Fruit fly (Drosophila melanogaster) whole organism, embryonic: ENCODE data around the gene Arl5.

Experiments used
- Ada2b ChIP-seq: fragments of 200-800 bp; sonication (Bioruptor generic); IDR thresholded peaks from 2 replicates; pipeline ENCODE4 v1.3.6; 2022; ENCODE audit warnings: missing biosample characterization, missing genetic modification characterization
- CG10267 ChIP-seq: fragments of 200-800 bp; sonication (Bioruptor generic); optimal IDR thresholded peaks from 2 replicates; lab custom pipeline; 2018; ENCODE audit warnings: missing biosample characterization, mild to moderate bottlenecking, missing genetic modification characterization, moderate library complexity
- CG11085 ChIP-seq: fragments of 200-800 bp; sonication (Bioruptor generic); IDR thresholded peaks from 2 replicates; pipeline ENCODE4 v1.3.6; 2022; ENCODE audit warnings: missing biosample characterization, missing genetic modification characterization
- CG13424 ChIP-seq: fragments of 200-800 bp; sonication (Bioruptor generic); optimal IDR thresholded peaks from 2 replicates; lab custom pipeline; 2019; ENCODE audit warnings: missing biosample characterization, mild to moderate bottlenecking, missing genetic modification characterization, moderate library complexity
- CG13775 ChIP-seq: fragments of 200-800 bp; sonication (Bioruptor generic); optimal IDR thresholded peaks from 3 replicates; lab custom pipeline; 2017; ENCODE audit warnings: missing biosample characterization, mild to moderate bottlenecking, missing genetic modification characterization
- CG14860 ChIP-seq: fragments of 200-800 bp; sonication (Bioruptor generic); IDR thresholded peaks from 3 replicates; pipeline ENCODE4 v1.3.6; 2022; ENCODE audit warnings: missing biosample characterization, missing genetic modification characterization; ENCODE audit not compliant: partially characterized antibody
- CG17568 ChIP-seq: fragments of 200-800 bp; sonication (Bioruptor generic); optimal IDR thresholded peaks from 2 replicates; lab custom pipeline; 2018; ENCODE audit warnings: missing biosample characterization, mild to moderate bottlenecking, missing genetic modification characterization, moderate library complexity
- CG2678 ChIP-seq: fragments of 200-800 bp; sonication (Bioruptor generic); optimal IDR thresholded peaks from 3 replicates; lab custom pipeline; 2019; ENCODE audit warnings: missing biosample characterization, mild to moderate bottlenecking, missing genetic modification characterization, moderate library complexity
- CG3281 ChIP-seq: fragments of 200-800 bp; sonication (Bioruptor generic); optimal IDR thresholded peaks from 3 replicates; lab custom pipeline; 2017; ENCODE audit warnings: missing biosample characterization, mild to moderate bottlenecking, missing genetic modification characterization
- CG4730 ChIP-seq: fragments of 200-800 bp; sonication (Bioruptor generic); IDR thresholded peaks from 2 replicates; pipeline ENCODE4 v1.3.6; 2022; ENCODE audit warnings: missing biosample characterization, missing genetic modification characterization
- CG4820 ChIP-seq: fragments of 200-800 bp; sonication (Bioruptor generic); optimal IDR thresholded peaks from 3 replicates; lab custom pipeline; 2016; ENCODE audit warnings: missing biosample characterization, missing genetic modification characterization
- CG6689 ChIP-seq: fragments of 200-800 bp; sonication (Bioruptor generic); IDR thresholded peaks from 2 replicates; pipeline ENCODE4 v1.3.6; 2022; ENCODE audit warnings: missing biosample characterization, missing genetic modification characterization
- CG7357 ChIP-seq: fragments of 200-800 bp; sonication (Bioruptor generic); IDR thresholded peaks from 3 replicates; pipeline ENCODE4 v1.3.6; 2022; ENCODE audit warnings: missing biosample characterization, missing genetic modification characterization
- CG7556 ChIP-seq: fragments of 200-800 bp; sonication (Bioruptor generic); optimal IDR thresholded peaks from 2 replicates; lab custom pipeline; 2017; ENCODE audit warnings: missing biosample characterization, mild to moderate bottlenecking, missing genetic modification characterization
- CG7786 ChIP-seq: fragments of 200-800 bp; sonication (Bioruptor generic); optimal IDR thresholded peaks from 2 replicates; lab custom pipeline; 2016; ENCODE audit warnings: missing biosample characterization, missing genetic modification characterization
- CG7839 ChIP-seq: fragments of 200-800 bp; sonication (Bioruptor generic); optimal IDR thresholded peaks from 3 replicates; lab custom pipeline; 2018; ENCODE audit warnings: missing biosample characterization, mild to moderate bottlenecking, missing genetic modification characterization, moderate library complexity
- CG8924 ChIP-seq: fragments of 200-800 bp; optimal IDR thresholded peaks from 3 replicates; lab custom pipeline; 2019; ENCODE audit warnings: missing biosample characterization, mild to moderate bottlenecking, missing genetic modification characterization, moderate library complexity
- CG9932 ChIP-seq: fragments of 200-800 bp; sonication (Bioruptor generic); IDR thresholded peaks from 2 replicates; pipeline ENCODE4 v1.3.6; 2022; ENCODE audit warnings: missing biosample characterization, missing genetic modification characterization
- Chrac-16 ChIP-seq: fragments of 200-800 bp; sonication (Bioruptor generic); optimal IDR thresholded peaks from 3 replicates; lab custom pipeline; 2016; ENCODE audit warnings: missing biosample characterization, missing genetic modification characterization
- D19B ChIP-seq: fragments of 200-800 bp; sonication (Bioruptor generic); optimal IDR thresholded peaks from 2 replicates; lab custom pipeline; 2017; ENCODE audit warnings: missing biosample characterization, mild to moderate bottlenecking, missing genetic modification characterization
- Gug ChIP-seq: fragments of 200-800 bp; sonication (Bioruptor generic); IDR thresholded peaks from 4 replicates; pipeline ENCODE4 v1.3.6; 2022; ENCODE audit warnings: missing biosample characterization, missing genetic modification characterization
- H2.0 ChIP-seq: fragments of 200-800 bp; sonication (Bioruptor generic); IDR thresholded peaks from 2 replicates; pipeline ENCODE4 v1.3.6; 2022; ENCODE audit warnings: missing biosample characterization, missing genetic modification characterization
- Hey ChIP-seq: fragments of 200-800 bp; sonication (Bioruptor generic); optimal IDR thresholded peaks from 3 replicates; lab custom pipeline; 2018; ENCODE audit warnings: missing biosample characterization, mild to moderate bottlenecking, missing genetic modification characterization
- NFAT ChIP-seq: fragments of 200-800 bp; sonication (Bioruptor generic); IDR thresholded peaks from 2 replicates; pipeline ENCODE4 v1.3.6; 2022; ENCODE audit warnings: missing biosample characterization, missing genetic modification characterization
- Rfx ChIP-seq: fragments of 200-800 bp; sonication (Bioruptor generic); IDR thresholded peaks from 2 replicates; pipeline ENCODE4 v1.3.6; 2022; ENCODE audit warnings: missing biosample characterization, missing genetic modification characterization
- Xrp1 ChIP-seq: fragments of 200-800 bp; sonication (Bioruptor generic); IDR thresholded peaks from 2 replicates; pipeline ENCODE4 v1.3.6; 2022; ENCODE audit warnings: missing biosample characterization, missing genetic modification characterization
- ato ChIP-seq: fragments of 200-800 bp; sonication (Bioruptor generic); IDR thresholded peaks from 2 replicates; pipeline ENCODE4 v1.3.6; 2022; ENCODE audit warnings: missing biosample characterization, missing genetic modification characterization; ENCODE audit not compliant: partially characterized antibody
- bbx ChIP-seq: fragments of 200-800 bp; sonication (Bioruptor generic); IDR thresholded peaks from 2 replicates; pipeline ENCODE4 v1.3.6; 2022; ENCODE audit warnings: missing biosample characterization, missing genetic modification characterization; ENCODE audit not compliant: partially characterized antibody
- bsh ChIP-seq, 2 experiments: fragments of 200-800 bp; sonication (Bioruptor generic); optimal IDR thresholded peaks; 2 replicates each; lab custom pipeline; 2017 to 2018; ENCODE audit warnings: mild to moderate bottlenecking in 2 of 2, missing biosample characterization in 2 of 2, missing genetic modification characterization in 2 of 2, moderate library complexity in 1 of 2
- cas ChIP-seq: fragments of 200-800 bp; sonication (Bioruptor generic); IDR thresholded peaks from 2 replicates; pipeline ENCODE4 v1.3.6; 2022; ENCODE audit warnings: missing biosample characterization, missing genetic modification characterization
- chn ChIP-seq: fragments of 200-800 bp; sonication (Bioruptor generic); optimal IDR thresholded peaks from 2 replicates; lab custom pipeline; 2016; ENCODE audit warnings: missing biosample characterization, missing genetic modification characterization
- ci ChIP-seq: fragments of 200-800 bp; sonication (Bioruptor generic); IDR thresholded peaks from 3 replicates; pipeline ENCODE4 v1.3.6; 2022; ENCODE audit warnings: missing biosample characterization, missing genetic modification characterization
- da ChIP-seq: fragments of 200-800 bp; sonication (Bioruptor generic); optimal IDR thresholded peaks from 2 replicates; lab custom pipeline; 2016; ENCODE audit warnings: missing biosample characterization, missing genetic modification characterization
- dan ChIP-seq: fragments of 200-800 bp; sonication (Bioruptor generic); IDR thresholded peaks from 2 replicates; pipeline ENCODE4 v1.3.6; 2022; ENCODE audit warnings: missing biosample characterization, missing genetic modification characterization
- dpn ChIP-seq, 2 experiments: fragments of 200-800 bp; sonication (Bioruptor generic); optimal IDR thresholded peaks; 3 replicates each; lab custom pipeline; 2016; ENCODE audit warnings: missing biosample characterization in 2 of 2, missing genetic modification characterization in 2 of 2
- dysf ChIP-seq: fragments of 200-800 bp; sonication (Bioruptor generic); IDR thresholded peaks from 3 replicates; pipeline ENCODE4 v1.3.6; 2022; ENCODE audit warnings: missing biosample characterization, missing genetic modification characterization
- hb ChIP-seq: fragments of 200-800 bp; sonication (Bioruptor generic); IDR thresholded peaks from 3 replicates; pipeline ENCODE4 v1.3.6; 2022; ENCODE audit warnings: missing biosample characterization, missing genetic modification characterization; ENCODE audit not compliant: partially characterized antibody
- kay ChIP-seq: fragments of 200-800 bp; sonication (Bioruptor generic); optimal IDR thresholded peaks from 2 replicates; lab custom pipeline; 2016; ENCODE audit warnings: missing biosample characterization, missing genetic modification characterization
- lab ChIP-seq: fragments of 200-800 bp; sonication (Bioruptor generic); optimal IDR thresholded peaks from 3 replicates; lab custom pipeline; 2017; ENCODE audit warnings: missing biosample characterization, missing genetic modification characterization, mild to moderate bottlenecking, moderate library complexity, missing genetic modification reagents
- lilli ChIP-seq: fragments of 200-800 bp; sonication (Bioruptor generic); optimal IDR thresholded peaks from 3 replicates; lab custom pipeline; 2016; ENCODE audit warnings: missing biosample characterization, missing genetic modification characterization
- lmd ChIP-seq: fragments of 200-800 bp; sonication (Bioruptor generic); IDR thresholded peaks from 2 replicates; pipeline ENCODE4 v1.3.6; 2022; ENCODE audit warnings: missing biosample characterization, missing genetic modification characterization
- onecut ChIP-seq: fragments of 200-800 bp; sonication (Bioruptor generic); IDR thresholded peaks from 2 replicates; pipeline ENCODE4 v1.3.6; 2022; ENCODE audit warnings: missing biosample characterization, missing genetic modification characterization
- otp ChIP-seq: fragments of 200-800 bp; sonication (Bioruptor generic); IDR thresholded peaks from 3 replicates; pipeline ENCODE4, ENCODE4 v1.3.6; 2022; ENCODE audit warnings: missing biosample characterization, missing genetic modification characterization
- row ChIP-seq: fragments of 200-800 bp; sonication (Bioruptor generic); IDR thresholded peaks from 3 replicates; pipeline ENCODE4 v1.3.6; 2022; ENCODE audit warnings: missing biosample characterization, missing genetic modification characterization
- slbo ChIP-seq: fragments of 200-800 bp; sonication (Bioruptor generic); IDR thresholded peaks from 2 replicates; pipeline ENCODE4 v1.3.6; 2022; ENCODE audit warnings: missing biosample characterization, missing genetic modification characterization
- tgo ChIP-seq: fragments of 200-800 bp; sonication (Bioruptor generic); IDR thresholded peaks from 3 replicates; pipeline ENCODE4 v1.3.6; 2022; ENCODE audit warnings: missing biosample characterization, missing genetic modification characterization
- vvl ChIP-seq: fragments of 200-800 bp; sonication (Bioruptor generic); IDR thresholded peaks from 2 replicates; pipeline ENCODE4 v1.3.6; 2022; ENCODE audit warnings: missing biosample characterization, missing genetic modification characterization
- wek ChIP-seq: fragments of 200-800 bp; sonication (Bioruptor generic); optimal IDR thresholded peaks from 3 replicates; lab custom pipeline; 2018; ENCODE audit warnings: missing biosample characterization, mild to moderate bottlenecking, missing genetic modification characterization, moderate library complexity

The Arl5 gene

DNA sequence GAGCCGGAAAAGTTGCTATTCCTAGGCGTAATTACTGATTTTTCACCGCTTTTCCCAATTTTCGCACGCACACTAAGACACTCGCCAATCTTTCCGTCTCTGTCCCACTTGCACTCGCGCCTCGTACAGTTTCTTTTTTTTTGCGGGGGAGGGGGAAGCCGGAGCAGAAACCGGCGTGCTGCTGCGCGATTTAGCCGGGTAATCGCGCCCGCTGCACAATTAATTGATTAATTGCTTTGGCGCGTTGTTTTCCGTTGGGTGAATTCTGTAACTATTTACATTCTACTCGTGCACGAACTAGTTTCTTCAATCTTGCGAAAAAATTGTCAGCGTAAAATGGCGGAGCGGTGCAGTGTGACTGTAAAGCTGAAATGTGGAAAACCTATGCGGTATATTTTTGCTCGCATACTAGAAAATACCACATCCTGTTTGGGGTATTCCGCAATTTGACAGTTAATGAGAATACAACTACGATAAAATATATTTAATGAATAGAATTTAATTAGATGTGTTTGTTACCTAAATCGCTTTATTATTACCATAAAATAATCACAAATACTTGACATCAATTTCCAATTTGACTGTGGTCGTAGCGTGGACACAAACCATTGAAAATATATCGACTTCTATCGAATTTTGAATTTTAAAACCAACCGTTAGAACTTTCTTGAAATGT is 15.6 kb upstream of the Arl5 start, which contains the start of gene Cpsf6 (continued):
- TF ChIP-seq wek (GFP tag; lab: Kevin White, UChicago): peak; percentile 99
- peak; percentile 67 for TF ChIP-seq CG7839 (tag; lab: Kevin White, UChicago)
- TF ChIP-seq CG7556 (GFP tag; lab: Kevin White, UChicago): no peak
- peak; percentile 66 for TF ChIP-seq CG8924 (tag; lab: Kevin White, UChicago)
- no peak for TF ChIP-seq CG7786 (GFP tag; lab: Kevin White, UChicago)
- no peak for TF ChIP-seq dan (GFP tag; lab: Robert Waterston, UW)
- TF ChIP-seq slbo (GFP tag; lab: Robert Waterston, UW): peak; percentile 80
- TF ChIP-seq ato (GFP tag; lab: Robert Waterston, UW): 0 out of 2 replicates have a peak, but pooled peaks have one; percentile 20
- peak; percentile 71; the same call in 2 of the 3 replicates for TF ChIP-seq dysf (GFP tag; lab: Robert Waterston, UW)
- TF ChIP-seq CG11085 (GFP tag; lab: Robert Waterston, UW): no peak
- no peak for TF ChIP-seq bbx (GFP tag; lab: Robert Waterston, UW)

DNA sequence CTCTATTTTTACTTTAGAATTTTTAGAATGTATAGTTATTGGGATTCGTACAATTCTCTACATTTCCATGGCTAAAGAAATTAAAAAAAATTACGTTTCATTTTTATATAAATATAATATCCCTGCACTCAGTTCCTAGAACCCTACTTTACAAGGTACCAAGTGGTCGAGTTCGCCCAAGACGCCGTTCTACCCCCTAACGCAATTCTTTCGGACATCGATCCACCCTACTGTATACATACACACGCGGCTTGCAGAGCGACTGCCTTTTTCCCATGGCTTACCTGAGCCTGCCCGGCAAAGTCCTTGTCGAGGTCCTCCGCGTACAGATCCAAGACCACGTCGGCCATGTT is 15.1 kb upstream of the Arl5 start:
- peak; percentile 15; the same call in 1 of the 4 replicates for TF ChIP-seq Gug
- TF ChIP-seq cas (GFP tag; lab: Robert Waterston, UW): peak; percentile 29; the same call in 1 of the 2 replicates
- no peak for TF ChIP-seq hb (GFP tag; lab: Robert Waterston, UW)
- peak; percentile 69 for TF ChIP-seq NFAT (GFP tag; lab: Robert Waterston, UW)
- TF ChIP-seq CG3281 (GFP tag; lab: Kevin White, UChicago): peak; percentile 34
- TF ChIP-seq lilli (GFP tag; lab: Kevin White, UChicago): peak; percentile 53
- no peak for TF ChIP-seq CG4820 (GFP tag; lab: Kevin White, UChicago)
- no peak for TF ChIP-seq CG2678 (tag; lab: Kevin White, UChicago)
- 0 out of 3 replicates have a peak, but pooled peaks have one; percentile 22 for TF ChIP-seq otp
- peak; percentile 8 for TF ChIP-seq lab (GFP tag; lab: Kevin White, UChicago)
- TF ChIP-seq kay (GFP tag; lab: Kevin White, UChicago): no peak
- peak; percentile 96 for TF ChIP-seq D19B (GFP tag; lab: Kevin White, UChicago)
- TF ChIP-seq CG9932 (GFP tag; lab: Robert Waterston, UW): peak; percentile 56
- TF ChIP-seq lmd (GFP tag; lab: Robert Waterston, UW): peak; percentile 44
- peak; percentile 11 for TF ChIP-seq CG13775 (GFP tag; lab: Kevin White, UChicago)
- TF ChIP-seq CG10267: no peak
- TF ChIP-seq CG7357 (GFP tag; lab: Robert Waterston, UW): no peak
- peak; percentile 44 for TF ChIP-seq onecut (GFP tag; lab: Robert Waterston, UW)
- TF ChIP-seq chn (GFP tag; lab: Kevin White, UChicago): peak; percentile 16
- TF ChIP-seq tgo (GFP tag; lab: Robert Waterston, UW): peak; percentile 46; the same call in 2 of the 3 replicates
- peak; percentile 9 for TF ChIP-seq Chrac-16 (GFP tag; lab: Kevin White, UChicago)
- peak; percentile 44; the same call in 1 of the 2 replicates for TF ChIP-seq Ada2b
- no peak for TF ChIP-seq CG14860 (GFP tag; lab: Robert Waterston, UW)
- TF ChIP-seq dpn (GFP tag; optimal IDR thresholded peaks at IDR 0.05; lab: Kevin White, UChicago): no peak
- TF ChIP-seq row: peak; percentile 68
- TF ChIP-seq CG6689 (GFP tag; lab: Robert Waterston, UW): peak; percentile 42; the same call in 1 of the 2 replicates
- TF ChIP-seq Rfx: peak; percentile 45; the same call in 1 of the 2 replicates
- TF ChIP-seq da: no peak
- peak; percentile 99 for TF ChIP-seq CG17568
- peak; percentile 17 for TF ChIP-seq CG13424 (tag; lab: Kevin White, UChicago)
- TF ChIP-seq bsh (GFP tag; optimal IDR thresholded peaks at IDR 0.05; lab: Kevin White, UChicago): peak in 1 of 2 experiments; percentile 16
- peak; percentile 34; the same call in 2 of the 3 replicates for TF ChIP-seq ci (GFP tag; lab: Robert Waterston, UW)
- peak; percentile 11 for TF ChIP-seq vvl
- 0 out of 2 replicates have a peak, but pooled peaks have one; percentile 24 for TF ChIP-seq H2.0 (GFP tag; lab: Robert Waterston, UW)
- peak; percentile 71 for TF ChIP-seq Hey (tag; lab: Kevin White, UChicago)
- peak; percentile 30; the same call in 1 of the 2 replicates for TF ChIP-seq Xrp1
- TF ChIP-seq slbo (GFP tag; lab: Robert Waterston, UW): peak; percentile 57
- TF ChIP-seq CG4730 (GFP tag; lab: Robert Waterston, UW): no peak
